Fruit fly (Drosophila melanogaster) whole organism, embryonic: ENCODE data around the gene Rm62.

Experiments
- Adf1 ChIP-seq: fragments of 200-800 bp; sonication (Bioruptor generic); IDR thresholded peaks from 2 replicates; pipeline ENCODE4 v1.3.6; 2022; ENCODE audit warnings: missing biosample characterization, missing genetic modification characterization
- B-H1 ChIP-seq: fragments of 200-800 bp; sonication (Bioruptor generic); IDR thresholded peaks from 3 replicates; pipeline ENCODE4 v1.3.6; 2022; ENCODE audit warnings: missing biosample characterization, missing genetic modification characterization
- CG12219 ChIP-seq: fragments of 200-800 bp; sonication (Bioruptor generic); optimal IDR thresholded peaks from 3 replicates; lab custom pipeline; 2018; ENCODE audit warnings: missing biosample characterization, mild to moderate bottlenecking, missing genetic modification characterization
- CG13424 ChIP-seq: fragments of 200-800 bp; sonication (Bioruptor generic); optimal IDR thresholded peaks from 2 replicates; lab custom pipeline; 2019; ENCODE audit warnings: missing biosample characterization, mild to moderate bottlenecking, missing genetic modification characterization, moderate library complexity
- CG15269 ChIP-seq: fragments of 200-800 bp; sonication (Bioruptor generic); optimal IDR thresholded peaks from 2 replicates; lab custom pipeline; 2018; ENCODE audit warnings: missing biosample characterization, mild to moderate bottlenecking, missing genetic modification characterization, moderate library complexity
- CG15479 ChIP-seq: fragments of 200-800 bp; sonication (Bioruptor generic); optimal IDR thresholded peaks from 3 replicates; lab custom pipeline; 2019; ENCODE audit warnings: missing biosample characterization, mild to moderate bottlenecking, missing genetic modification characterization, moderate library complexity
- CG1603 ChIP-seq: fragments of 200-800 bp; sonication (Bioruptor generic); optimal IDR thresholded peaks from 2 replicates; lab custom pipeline; 2019; ENCODE audit warnings: missing biosample characterization, mild to moderate bottlenecking, missing genetic modification characterization, moderate library complexity
- CG1832 ChIP-seq: fragments of 200-800 bp; sonication (Bioruptor generic); optimal IDR thresholded peaks from 2 replicates; lab custom pipeline; 2017; ENCODE audit warnings: missing biosample characterization, mild to moderate bottlenecking, missing genetic modification characterization, inconsistent platforms
- CG4617 ChIP-seq: fragments of 200-800 bp; sonication (Bioruptor generic); optimal IDR thresholded peaks from 3 replicates; lab custom pipeline; 2016; ENCODE audit warnings: missing biosample characterization, missing genetic modification characterization, borderline replicate concordance
- CG6175 ChIP-seq: fragments of 200-800 bp; sonication (Bioruptor generic); IDR thresholded peaks from 3 replicates; pipeline ENCODE4 v1.3.6; 2022; ENCODE audit warnings: missing biosample characterization, missing genetic modification characterization
- CG7372 ChIP-seq: fragments of 200-800 bp; sonication (Bioruptor generic); IDR thresholded peaks from 2 replicates; pipeline ENCODE4 v1.3.6; 2022; ENCODE audit warnings: missing biosample characterization, missing genetic modification characterization
- Camta ChIP-seq: fragments of 200-800 bp; sonication (Bioruptor generic); optimal IDR thresholded peaks from 2 replicates; lab custom pipeline; 2016; ENCODE audit warnings: missing biosample characterization, missing genetic modification characterization
- Dad ChIP-seq: fragments of 200-800 bp; sonication (Bioruptor generic); optimal IDR thresholded peaks from 3 replicates; lab custom pipeline; 2016; ENCODE audit warnings: missing biosample characterization, missing genetic modification characterization
- Fer1 ChIP-seq: fragments of 200-800 bp; sonication (Bioruptor generic); optimal IDR thresholded peaks from 2 replicates; lab custom pipeline; 2017; ENCODE audit warnings: missing biosample characterization, mild to moderate bottlenecking, missing genetic modification characterization
- HLHmδ ChIP-seq: fragments of 200-800 bp; sonication (Bioruptor generic); optimal IDR thresholded peaks from 2 replicates; lab custom pipeline; 2018; ENCODE audit warnings: missing biosample characterization, mild to moderate bottlenecking, missing genetic modification characterization, moderate library complexity
- Hsf ChIP-seq: fragments of 200-800 bp; sonication (Bioruptor generic); optimal IDR thresholded peaks from 3 replicates; lab custom pipeline; 2016; ENCODE audit warnings: missing biosample characterization, missing genetic modification characterization
- Jarid2 ChIP-seq: fragments of 200-800 bp; sonication (Bioruptor generic); optimal IDR thresholded peaks from 3 replicates; lab custom pipeline; 2017; ENCODE audit warnings: mild to moderate bottlenecking, missing biosample characterization, missing genetic modification reagents, missing genetic modification characterization
- Mad ChIP-seq: fragments of 200-800 bp; sonication (Bioruptor generic); optimal IDR thresholded peaks from 2 replicates; lab custom pipeline; 2016; ENCODE audit warnings: missing biosample characterization, missing genetic modification characterization
- Max ChIP-seq: fragments of 200-800 bp; sonication (Bioruptor generic); optimal IDR thresholded peaks from 2 replicates; lab custom pipeline; 2016; ENCODE audit warnings: missing biosample characterization, mild to moderate bottlenecking, missing genetic modification characterization
- Oaz ChIP-seq: fragments of 200-800 bp; sonication (Bioruptor generic); IDR thresholded peaks from 2 replicates; pipeline ENCODE4 v1.3.6; 2022; ENCODE audit warnings: missing biosample characterization, missing genetic modification characterization
- Ravus ChIP-seq: fragments of 200-800 bp; sonication (Bioruptor generic); IDR thresholded peaks from 2 replicates; pipeline ENCODE4 v1.3.6; 2022; ENCODE audit warnings: missing biosample characterization, missing genetic modification characterization
- Rfx ChIP-seq: fragments of 200-800 bp; sonication (Bioruptor generic); IDR thresholded peaks from 2 replicates; pipeline ENCODE4 v1.3.6; 2022; ENCODE audit warnings: missing biosample characterization, missing genetic modification characterization
- Scr ChIP-seq: fragments of 200-800 bp; sonication (Bioruptor generic); IDR thresholded peaks from 2 replicates; pipeline ENCODE4 v1.3.6; 2022; ENCODE audit warnings: missing biosample characterization, missing genetic modification characterization; ENCODE audit not compliant: partially characterized antibody
- amos ChIP-seq: fragments of 200-800 bp; sonication (Bioruptor generic); IDR thresholded peaks from 2 replicates; pipeline ENCODE4 v1.3.6; 2022; ENCODE audit warnings: missing biosample characterization, missing genetic modification characterization; ENCODE audit not compliant: partially characterized antibody
- bbx ChIP-seq: fragments of 200-800 bp; sonication (Bioruptor generic); IDR thresholded peaks from 2 replicates; pipeline ENCODE4 v1.3.6; 2022; ENCODE audit warnings: missing biosample characterization, missing genetic modification characterization; ENCODE audit not compliant: partially characterized antibody
- bsh ChIP-seq, 2 experiments: fragments of 200-800 bp; sonication (Bioruptor generic); optimal IDR thresholded peaks; 2 replicates each; lab custom pipeline; 2017 to 2018; ENCODE audit warnings: mild to moderate bottlenecking in 2 of 2, missing biosample characterization in 2 of 2, missing genetic modification characterization in 2 of 2, moderate library complexity in 1 of 2
- ci ChIP-seq: fragments of 200-800 bp; sonication (Bioruptor generic); IDR thresholded peaks from 3 replicates; pipeline ENCODE4 v1.3.6; 2022; ENCODE audit warnings: missing biosample characterization, missing genetic modification characterization
- croc ChIP-seq: fragments of 200-800 bp; sonication (Bioruptor generic); conservative IDR thresholded peaks from 3 replicates; pipeline ENCODE4 v1.3.6; 2022; ENCODE audit warnings: missing biosample characterization, missing genetic modification characterization
- dpn ChIP-seq, 2 experiments: fragments of 200-800 bp; sonication (Bioruptor generic); optimal IDR thresholded peaks; 3 replicates each; lab custom pipeline; 2016; ENCODE audit warnings: missing biosample characterization in 2 of 2, missing genetic modification characterization in 2 of 2
- ftz-f1 ChIP-seq: fragments of 200-800 bp; sonication (Bioruptor generic); optimal IDR thresholded peaks from 2 replicates; lab custom pipeline; 2016; ENCODE audit warnings: missing biosample characterization, missing genetic modification characterization
- fu2 ChIP-seq: fragments of 200-800 bp; sonication (Bioruptor generic); optimal IDR thresholded peaks from 2 replicates; lab custom pipeline; 2016; ENCODE audit warnings: missing biosample characterization, missing genetic modification characterization
- grau ChIP-seq: fragments of 200-800 bp; optimal IDR thresholded peaks from 3 replicates; lab custom pipeline; 2019; ENCODE audit warnings: missing biosample characterization, mild to moderate bottlenecking, missing genetic modification characterization, moderate library complexity
- insv ChIP-seq, 2 experiments: fragments of 200-800 bp; sonication (Bioruptor generic); optimal IDR thresholded peaks; 3 replicates each; lab custom pipeline; 2016 to 2018; ENCODE audit warnings: missing biosample characterization in 2 of 2, missing genetic modification characterization in 2 of 2
- jigr1 ChIP-seq: fragments of 200-800 bp; sonication (Bioruptor generic); IDR thresholded peaks from 3 replicates; pipeline ENCODE4 v1.3.6; 2022; ENCODE audit warnings: missing biosample characterization, missing genetic modification characterization
- knrl ChIP-seq: fragments of 200-800 bp; sonication (Bioruptor generic); IDR thresholded peaks from 3 replicates; pipeline ENCODE4 v1.3.6; 2022; ENCODE audit warnings: missing biosample characterization, missing genetic modification characterization; ENCODE audit not compliant: partially characterized antibody
- nau ChIP-seq: fragments of 200-800 bp; sonication (Bioruptor generic); optimal IDR thresholded peaks from 3 replicates; lab custom pipeline; 2017; ENCODE audit warnings: missing biosample characterization, mild to moderate bottlenecking, missing genetic modification characterization, missing genetic modification reagents
- nerfin-2 ChIP-seq: fragments of 200-800 bp; sonication (Bioruptor generic); IDR thresholded peaks from 2 replicates; pipeline ENCODE4 v1.3.6; 2022; ENCODE audit warnings: missing biosample characterization, missing genetic modification characterization; ENCODE audit not compliant: partially characterized antibody
- oc ChIP-seq: fragments of 200-800 bp; sonication (Bioruptor generic); optimal IDR thresholded peaks from 2 replicates; lab custom pipeline; 2018; ENCODE audit warnings: missing biosample characterization, mild to moderate bottlenecking, missing genetic modification characterization, moderate library complexity
- rib ChIP-seq: fragments of 200-800 bp; sonication (Bioruptor generic); IDR thresholded peaks from 2 replicates; pipeline ENCODE4 v1.3.6; 2022; ENCODE audit warnings: missing biosample characterization, missing genetic modification characterization
- row ChIP-seq: fragments of 200-800 bp; sonication (Bioruptor generic); IDR thresholded peaks from 3 replicates; pipeline ENCODE4 v1.3.6; 2022; ENCODE audit warnings: missing biosample characterization, missing genetic modification characterization
- run ChIP-seq: fragments of 200-800 bp; sonication (Bioruptor generic); optimal IDR thresholded peaks from 3 replicates; lab custom pipeline; 2018; ENCODE audit warnings: missing biosample characterization, mild to moderate bottlenecking, missing genetic modification characterization
- scrt ChIP-seq: fragments of 200-800 bp; sonication (Bioruptor generic); optimal IDR thresholded peaks from 2 replicates; lab custom pipeline; 2018; ENCODE audit warnings: missing biosample characterization, mild to moderate bottlenecking, missing genetic modification characterization, moderate library complexity
- shn ChIP-seq: fragments of 200-800 bp; sonication (Bioruptor generic); optimal IDR thresholded peaks from 3 replicates; lab custom pipeline; 2016; ENCODE audit warnings: missing biosample characterization, missing genetic modification characterization
- slbo ChIP-seq: fragments of 200-800 bp; sonication (Bioruptor generic); IDR thresholded peaks from 2 replicates; pipeline ENCODE4 v1.3.6; 2022; ENCODE audit warnings: missing biosample characterization, missing genetic modification characterization
- trem ChIP-seq: fragments of 200-800 bp; optimal IDR thresholded peaks from 3 replicates; lab custom pipeline; 2019; ENCODE audit warnings: missing biosample characterization, mild to moderate bottlenecking, missing genetic modification characterization, moderate library complexity
- tx ChIP-seq: fragments of 200-800 bp; sonication (Bioruptor generic); optimal IDR thresholded peaks from 2 replicates; lab custom pipeline; 2016; ENCODE audit warnings: missing biosample characterization, missing genetic modification characterization
- vnd ChIP-seq: fragments of 200-800 bp; sonication (Bioruptor generic); IDR thresholded peaks from 3 replicates; pipeline ENCODE4 v1.3.6; 2022; ENCODE audit warnings: missing biosample characterization, missing genetic modification characterization; ENCODE audit not compliant: partially characterized antibody

The Rm62 gene

DNA sequence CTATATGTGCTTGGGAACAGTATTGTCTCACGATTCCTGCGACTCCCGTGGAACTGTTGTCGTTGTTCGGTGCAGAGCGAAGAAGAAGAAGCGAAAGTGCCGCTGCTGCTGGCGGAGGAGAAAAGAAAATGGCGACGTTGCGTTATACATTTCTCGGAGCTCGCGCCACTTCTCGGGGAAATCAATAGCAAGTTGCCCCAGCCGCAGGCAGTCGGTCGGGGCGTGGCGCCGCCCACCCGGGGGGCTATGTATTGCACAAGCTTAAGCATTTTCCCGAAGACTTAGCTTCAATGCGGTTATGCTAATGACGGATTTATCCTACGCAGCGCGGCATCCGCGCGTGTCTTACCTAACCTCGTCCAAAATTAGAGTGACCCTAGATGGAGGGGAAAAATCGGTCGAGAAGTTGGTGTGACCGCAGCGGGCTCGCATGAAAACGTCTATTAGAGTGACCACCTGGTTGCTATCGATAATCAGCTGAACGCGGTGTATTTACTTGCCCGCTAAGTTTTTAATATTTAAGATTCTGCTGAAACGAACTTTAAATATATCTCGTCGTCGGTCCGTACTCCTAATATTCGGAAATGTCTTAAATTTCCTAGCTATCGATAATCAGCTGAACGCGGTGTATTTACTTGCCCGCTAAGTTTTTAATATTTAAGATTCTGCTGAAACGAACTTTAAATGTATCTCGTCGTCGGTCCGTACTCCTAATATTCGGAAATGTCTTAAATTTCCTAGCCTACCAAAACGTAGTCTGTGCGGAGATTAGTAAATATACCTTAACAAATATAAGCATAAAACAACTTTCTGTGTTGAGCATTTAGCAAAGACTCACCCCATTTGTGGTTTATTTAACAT, at the start of gene Rm62 (continued):
- TF ChIP-seq knrl (peak; percentile 54; the same call in 2 of the 3 replicates), scrt (peak; percentile 52), vnd (GFP tag; lab: Robert Waterston, UW) (0 out of 3 replicates have a peak, but pooled peaks have one; percentile 26), slbo (0 out of 2 replicates have a peak, but pooled peaks have one; percentile 39), ftz-f1 (GFP tag; lab: Kevin White, UChicago) (peak; percentile 36), ci (peak; percentile 80), trem (tag; lab: Kevin White, UChicago) (peak; percentile 47), amos (GFP tag; lab: Robert Waterston, UW) (peak; percentile 59; the same call in 1 of the 2 replicates), B-H1 (GFP tag; lab: Robert Waterston, UW) (no peak), HLHmδ (GFP tag; lab: Kevin White, UChicago) (peak; percentile 68), Ravus (no peak), CG4617 (peak; percentile 13), Max (GFP tag; lab: Kevin White, UChicago) (no peak), Fer1 (GFP tag; lab: Kevin White, UChicago) (peak; percentile 44), CG1832 (GFP tag; lab: Kevin White, UChicago) (no peak), Dad (GFP tag; lab: Kevin White, UChicago) (no peak), row (GFP tag; lab: Robert Waterston, UW) (peak; percentile 52; the same call in 2 of the 3 replicates), Hsf (GFP tag; lab: Kevin White, UChicago) (no peak), tx (GFP tag; lab: Kevin White, UChicago) (no peak), shn (GFP tag; lab: Kevin White, UChicago) (no peak), CG15479 (GFP tag; lab: Kevin White, UChicago) (peak; percentile 40), CG1603 (tag; lab: Kevin White, UChicago) (peak; percentile 44), CG7372 (GFP tag; lab: Robert Waterston, UW) (no peak), insv (GFP tag; optimal IDR thresholded peaks at IDR 0.05; lab: Kevin White, UChicago) (no peak), CG13424 (peak; percentile 11), CG12219 (GFP tag; lab: Kevin White, UChicago) (no peak), dpn (GFP tag; optimal IDR thresholded peaks at IDR 0.05; lab: Kevin White, UChicago) (no peak), Oaz (GFP tag; lab: Robert Waterston, UW) (0 out of 2 replicates have a peak, but pooled peaks have one; percentile 10), bsh (GFP tag; optimal IDR thresholded peaks at IDR 0.05; lab: Kevin White, UChicago) (peak; percentile 2 to 12), nau (GFP tag; lab: Kevin White, UChicago) (peak; percentile 54), grau (tag; lab: Kevin White, UChicago) (peak; percentile 15), CG15269 (tag; lab: Kevin White, UChicago) (peak; percentile 18), Scr (GFP tag; lab: Robert Waterston, UW) (peak; percentile 52), run (tag; lab: Kevin White, UChicago) (no peak), oc (peak; percentile 60), Adf1 (GFP tag; lab: Robert Waterston, UW) (peak; percentile 62), Jarid2 (peak; percentile 61), CG6175 (peak; percentile 30; the same call in 1 of the 3 replicates), Mad (GFP tag; lab: Kevin White, UChicago) (no peak), jigr1 (no peak), Camta (GFP tag; lab: Kevin White, UChicago) (no peak), Rfx (GFP tag; lab: Robert Waterston, UW) (peak; percentile 49; the same call in 1 of the 2 replicates), rib (peak; percentile 47; the same call in 1 of the 2 replicates), fu2 (peak; percentile 27), croc (GFP tag; lab: Robert Waterston, UW) (no peak), nerfin-2 (GFP tag; lab: Robert Waterston, UW) (no peak), bbx (GFP tag; lab: Robert Waterston, UW) (peak; percentile 66; the same call in 1 of the 2 replicates)
